Fruit fly (Drosophila melanogaster) whole organism, embryonic: ENCODE data around the gene Drsl5.

Source experiments
- CG10979 ChIP-seq: fragments of 200-800 bp; sonication (Bioruptor generic); optimal IDR thresholded peaks from 2 replicates; lab custom pipeline; 2018; ENCODE audit warnings: missing biosample characterization, mild to moderate bottlenecking, missing genetic modification characterization, moderate library complexity
- CG12391 ChIP-seq: fragments of 200-800 bp; sonication (Bioruptor generic); optimal IDR thresholded peaks from 3 replicates; lab custom pipeline; 2018; ENCODE audit warnings: missing biosample characterization, mild to moderate bottlenecking, missing genetic modification characterization, moderate library complexity
- CG14860 ChIP-seq: fragments of 200-800 bp; sonication (Bioruptor generic); IDR thresholded peaks from 3 replicates; pipeline ENCODE4 v1.3.6; 2022; ENCODE audit warnings: missing biosample characterization, missing genetic modification characterization; ENCODE audit not compliant: partially characterized antibody
- CG15073 ChIP-seq: fragments of 200-800 bp; sonication (Bioruptor generic); optimal IDR thresholded peaks from 2 replicates; lab custom pipeline; 2016; ENCODE audit warnings: missing biosample characterization, missing genetic modification characterization
- CG1529 ChIP-seq: fragments of 200-800 bp; sonication (Bioruptor generic); optimal IDR thresholded peaks from 3 replicates; lab custom pipeline; 2018; ENCODE audit warnings: missing biosample characterization, missing genetic modification characterization
- CG17328 ChIP-seq: fragments of 200-800 bp; sonication (Bioruptor generic); IDR thresholded peaks from 2 replicates; pipeline ENCODE4 v1.3.6; 2022; ENCODE audit warnings: missing biosample characterization, missing genetic modification characterization
- CG17829 ChIP-seq: fragments of 200-800 bp; optimal IDR thresholded peaks from 2 replicates; lab custom pipeline; 2019; ENCODE audit warnings: missing biosample characterization, mild to moderate bottlenecking, missing genetic modification characterization, moderate library complexity
- CG31388 ChIP-seq: fragments of 200-800 bp; sonication (Bioruptor generic); optimal IDR thresholded peaks from 2 replicates; lab custom pipeline; 2016; ENCODE audit warnings: missing biosample characterization, missing genetic modification characterization
- CG4424 ChIP-seq: fragments of 200-800 bp; sonication (Bioruptor generic); optimal IDR thresholded peaks from 3 replicates; lab custom pipeline; 2016; ENCODE audit warnings: missing biosample characterization, missing genetic modification characterization
- CG6683 ChIP-seq: fragments of 200-800 bp; sonication (Bioruptor generic); optimal IDR thresholded peaks from 2 replicates; lab custom pipeline; 2017; ENCODE audit warnings: missing biosample characterization, mild to moderate bottlenecking, missing genetic modification characterization, missing genetic modification reagents
- CG6791 ChIP-seq: fragments of 200-800 bp; sonication (Bioruptor generic); IDR thresholded peaks from 3 replicates; pipeline ENCODE4 v1.3.6; 2022; ENCODE audit warnings: missing biosample characterization, missing genetic modification characterization; ENCODE audit not compliant: partially characterized antibody
- CG9797 ChIP-seq: fragments of 200-800 bp; sonication (Bioruptor generic); optimal IDR thresholded peaks from 3 replicates; lab custom pipeline; 2018; ENCODE audit warnings: missing biosample characterization, mild to moderate bottlenecking, missing genetic modification characterization
- CG9817 ChIP-seq: fragments of 200-800 bp; sonication (Bioruptor generic); optimal IDR thresholded peaks from 2 replicates; lab custom pipeline; 2018; ENCODE audit warnings: missing biosample characterization, mild to moderate bottlenecking, missing genetic modification characterization, moderate library complexity
- CG9932 ChIP-seq: fragments of 200-800 bp; sonication (Bioruptor generic); IDR thresholded peaks from 2 replicates; pipeline ENCODE4 v1.3.6; 2022; ENCODE audit warnings: missing biosample characterization, missing genetic modification characterization
- CTCF ChIP-seq: fragments of 200-800 bp; sonication (Bioruptor generic); optimal IDR thresholded peaks from 2 replicates; lab custom pipeline; 2017; ENCODE audit warnings: missing biosample characterization, mild to moderate bottlenecking, missing genetic modification characterization, moderate library complexity
- D19A ChIP-seq: fragments of 200-800 bp; optimal IDR thresholded peaks from 3 replicates; lab custom pipeline; 2019; ENCODE audit warnings: missing biosample characterization, mild to moderate bottlenecking, missing genetic modification characterization, moderate library complexity
- Dek ChIP-seq: fragments of 200-800 bp; sonication (Bioruptor generic); optimal IDR thresholded peaks from 3 replicates; lab custom pipeline; 2019; ENCODE audit warnings: missing biosample characterization, mild to moderate bottlenecking, missing genetic modification characterization, moderate library complexity
- Dp ChIP-seq: fragments of 200-800 bp; sonication (Bioruptor generic); optimal IDR thresholded peaks from 2 replicates; lab custom pipeline; 2018; ENCODE audit warnings: missing biosample characterization, mild to moderate bottlenecking, missing genetic modification characterization, moderate library complexity
- Drgx ChIP-seq: fragments of 200-800 bp; sonication (Bioruptor generic); IDR thresholded peaks from 2 replicates; pipeline ENCODE4 v1.3.6; 2022; ENCODE audit warnings: missing biosample characterization, missing genetic modification characterization
- Elba2 ChIP-seq: fragments of 200-800 bp; sonication (Bioruptor generic); optimal IDR thresholded peaks from 3 replicates; lab custom pipeline; 2016; ENCODE audit warnings: missing biosample characterization, missing genetic modification characterization
- HLH54F ChIP-seq: fragments of 200-800 bp; sonication (Bioruptor generic); optimal IDR thresholded peaks from 3 replicates; lab custom pipeline; 2016; ENCODE audit warnings: missing biosample characterization, missing genetic modification characterization
- NC2α ChIP-seq: fragments of 200-800 bp; sonication (Bioruptor generic); optimal IDR thresholded peaks from 2 replicates; lab custom pipeline; 2016; ENCODE audit warnings: missing biosample characterization, missing genetic modification characterization
- NK7.1 ChIP-seq: fragments of 200-800 bp; sonication (Bioruptor generic); optimal IDR thresholded peaks from 3 replicates; lab custom pipeline; 2016; ENCODE audit warnings: missing biosample characterization, missing genetic modification characterization
- NfI ChIP-seq: fragments of 200-800 bp; sonication (Bioruptor generic); optimal IDR thresholded peaks from 3 replicates; lab custom pipeline; 2018; ENCODE audit warnings: missing biosample characterization, mild to moderate bottlenecking, missing genetic modification characterization, moderate library complexity
- Oaz ChIP-seq: fragments of 200-800 bp; sonication (Bioruptor generic); IDR thresholded peaks from 2 replicates; pipeline ENCODE4 v1.3.6; 2022; ENCODE audit warnings: missing biosample characterization, missing genetic modification characterization
- Sin3A ChIP-seq: fragments of >200 bp; optimal IDR thresholded peaks from 2 replicates; lab custom pipeline; 2018
- Taf1 ChIP-seq: fragments of 200-800 bp; sonication (Bioruptor generic); IDR thresholded peaks from 2 replicates; pipeline ENCODE4 v1.3.6; 2022; ENCODE audit warnings: missing biosample characterization, missing genetic modification characterization
- Vsx1 ChIP-seq: fragments of 200-800 bp; sonication (Bioruptor generic); optimal IDR thresholded peaks from 2 replicates; lab custom pipeline; 2017; ENCODE audit warnings: missing biosample characterization, mild to moderate bottlenecking, missing genetic modification characterization, missing genetic modification reagents
- Xbp1 ChIP-seq: fragments of 200-800 bp; sonication (Bioruptor generic); optimal IDR thresholded peaks from 3 replicates; lab custom pipeline; 2016; ENCODE audit warnings: missing biosample characterization, mild to moderate bottlenecking, missing genetic modification characterization
- YL-1 ChIP-seq: fragments of 200-800 bp; sonication (Bioruptor generic); optimal IDR thresholded peaks from 3 replicates; lab custom pipeline; 2017; ENCODE audit warnings: missing biosample characterization, mild to moderate bottlenecking, missing genetic modification characterization
- ab ChIP-seq: fragments of 200-800 bp; sonication (Bioruptor generic); optimal IDR thresholded peaks from 2 replicates; lab custom pipeline; 2016; ENCODE audit warnings: missing biosample characterization, missing genetic modification characterization
- al ChIP-seq: fragments of 200-800 bp; sonication (Bioruptor generic); IDR thresholded peaks from 2 replicates; pipeline ENCODE4 v1.3.6; 2022; ENCODE audit warnings: missing biosample characterization, missing genetic modification characterization
- aop ChIP-seq: fragments of 200-800 bp; sonication (Bioruptor generic); IDR thresholded peaks from 2 replicates; pipeline ENCODE4 v1.3.6; 2022; ENCODE audit warnings: missing biosample characterization, missing genetic modification characterization
- chif ChIP-seq, 2 experiments: fragments of 200-800 bp; sonication (Bioruptor generic); optimal IDR thresholded peaks; 3 replicates each; lab custom pipeline; 2016; ENCODE audit warnings: missing biosample characterization in 2 of 2, missing genetic modification characterization in 2 of 2
- crc ChIP-seq: fragments of 200-800 bp; sonication (Bioruptor generic); optimal IDR thresholded peaks from 2 replicates; lab custom pipeline; 2016; ENCODE audit warnings: missing biosample characterization, missing genetic modification characterization
- dm ChIP-seq: fragments of 200-800 bp; sonication (Bioruptor generic); optimal IDR thresholded peaks from 3 replicates; lab custom pipeline; 2016; ENCODE audit warnings: missing biosample characterization, missing genetic modification characterization
- ems ChIP-seq: fragments of 200-800 bp; sonication (Bioruptor generic); optimal IDR thresholded peaks from 3 replicates; lab custom pipeline; 2016; ENCODE audit warnings: missing biosample characterization, missing genetic modification characterization
- ftz-f1 ChIP-seq: fragments of 200-800 bp; sonication (Bioruptor generic); optimal IDR thresholded peaks from 2 replicates; lab custom pipeline; 2016; ENCODE audit warnings: missing biosample characterization, missing genetic modification characterization
- gem ChIP-seq: fragments of 200-800 bp; sonication (Bioruptor generic); optimal IDR thresholded peaks from 2 replicates; lab custom pipeline; 2019; ENCODE audit warnings: missing biosample characterization, mild to moderate bottlenecking, missing genetic modification characterization, moderate library complexity
- gro ChIP-seq: fragments of 200-800 bp; sonication (Bioruptor generic); optimal IDR thresholded peaks from 2 replicates; lab custom pipeline; 2016; ENCODE audit warnings: missing biosample characterization, missing genetic modification characterization
- gt ChIP-seq: fragments of 200-800 bp; sonication (Bioruptor generic); IDR thresholded peaks from 2 replicates; pipeline ENCODE4 v1.3.6; 2022; ENCODE audit warnings: missing biosample characterization, missing genetic modification characterization
- jing ChIP-seq: fragments of 200-800 bp; sonication (Bioruptor generic); optimal IDR thresholded peaks from 2 replicates; lab custom pipeline; 2018; ENCODE audit warnings: missing biosample characterization, mild to moderate bottlenecking, missing genetic modification characterization
- odd ChIP-seq: fragments of 200-800 bp; sonication (Bioruptor generic); optimal IDR thresholded peaks from 2 replicates; lab custom pipeline; 2017; ENCODE audit warnings: missing biosample characterization, mild to moderate bottlenecking, missing genetic modification characterization
- prd ChIP-seq, 3 experiments: fragments of >200 bp in 2 of 3; fragments of 200-800 bp in 1 of 3; sonication (Bioruptor generic) in 1 of 3; optimal IDR thresholded peaks in 2 of 3; IDR thresholded peaks in 1 of 3; 2 replicates in 2 of 3; 3 replicates in 1 of 3; pipeline versions ENCODE4 v1.3.6 to Lab custom; 2017 to 2022; ENCODE audit warnings: missing biosample characterization in 1 of 3, missing genetic modification characterization in 1 of 3
- psq ChIP-seq: fragments of 200-800 bp; sonication (Bioruptor generic); optimal IDR thresholded peaks from 2 replicates; lab custom pipeline; 2017; ENCODE audit warnings: missing biosample characterization, missing genetic modification characterization
- pum ChIP-seq: fragments of 200-800 bp; sonication (Bioruptor generic); optimal IDR thresholded peaks from 2 replicates; lab custom pipeline; 2016; ENCODE audit warnings: missing biosample characterization, missing genetic modification characterization
- sens-2 ChIP-seq: fragments of 200-800 bp; sonication (Bioruptor generic); IDR thresholded peaks from 2 replicates; pipeline ENCODE4 v1.3.6; 2022; ENCODE audit warnings: missing biosample characterization, missing genetic modification characterization
- sqz ChIP-seq: fragments of 200-800 bp; sonication (Bioruptor generic); optimal IDR thresholded peaks from 3 replicates; lab custom pipeline; 2018; ENCODE audit warnings: missing biosample characterization, mild to moderate bottlenecking, missing genetic modification characterization
- unpg ChIP-seq: fragments of 200-800 bp; sonication (Bioruptor generic); optimal IDR thresholded peaks from 3 replicates; lab custom pipeline; 2018; ENCODE audit warnings: missing biosample characterization, mild to moderate bottlenecking, missing genetic modification characterization, moderate library complexity
- wor ChIP-seq: fragments of 200-800 bp; sonication (Bioruptor generic); IDR thresholded peaks from 2 replicates; pipeline ENCODE4 v1.3.6; 2022; ENCODE audit warnings: missing biosample characterization, missing genetic modification characterization
- zen2 ChIP-seq: fragments of 200-800 bp; sonication (Bioruptor generic); IDR thresholded peaks from 3 replicates; pipeline ENCODE4 v1.3.6; 2022; ENCODE audit warnings: missing biosample characterization, missing genetic modification characterization; ENCODE audit not compliant: partially characterized antibody

Gene Drsl5

DNA sequence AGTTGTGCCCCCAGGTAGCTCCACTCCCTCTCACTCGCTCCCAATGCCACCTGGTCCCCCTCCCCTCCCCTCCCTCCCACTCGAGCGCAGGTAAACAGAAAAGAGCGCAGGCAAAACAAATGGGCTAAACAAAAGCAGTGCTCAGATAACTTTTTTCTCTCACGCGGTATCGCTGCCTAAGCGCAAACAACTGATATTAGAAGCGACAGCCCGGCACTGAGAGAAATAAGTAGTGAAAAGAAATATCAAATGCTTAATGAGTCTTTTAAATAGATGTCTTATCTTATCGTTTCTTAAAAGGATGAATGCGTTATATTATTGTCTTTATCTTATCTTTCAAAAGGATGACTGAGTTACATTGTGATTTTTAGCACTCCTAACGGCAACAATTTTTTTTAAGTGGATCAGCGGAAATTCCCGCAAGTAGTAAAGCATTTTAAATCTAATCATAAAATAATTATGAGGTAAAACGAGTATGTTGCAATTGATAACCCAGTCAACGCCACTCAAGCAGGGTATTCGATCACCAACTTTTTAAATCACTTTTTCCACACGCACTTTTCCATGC, 15.3 kb upstream of the Drsl5 start (continued):
- TF ChIP-seq aop (GFP tag; lab: Robert Waterston, UW) (peak; percentile 55; the same call in 1 of the 2 replicates), Xbp1 (GFP tag; lab: Kevin White, UChicago) (peak; percentile 93), crc (GFP tag; lab: Kevin White, UChicago) (peak; percentile 88), Drgx (GFP tag; lab: Robert Waterston, UW) (peak; percentile 73), gem (tag; lab: Kevin White, UChicago) (peak; percentile 96), Oaz (GFP tag; lab: Robert Waterston, UW) (peak; percentile 90), dm (GFP tag; lab: Kevin White, UChicago) (peak; percentile 75), pum (GFP tag; lab: Kevin White, UChicago) (peak; percentile 84), gt (GFP tag; lab: Robert Waterston, UW) (peak; percentile 41; the same call in 1 of the 2 replicates), CG4424 (GFP tag; lab: Kevin White, UChicago) (peak; percentile 92), wor (peak; percentile 89), ftz-f1 (GFP tag; lab: Kevin White, UChicago) (no peak), odd (GFP tag; lab: Kevin White, UChicago) (peak; percentile 91), jing (GFP tag; lab: Kevin White, UChicago) (peak; percentile 86), CG9932 (GFP tag; lab: Robert Waterston, UW) (peak; percentile 70), D19A (tag; lab: Kevin White, UChicago) (peak; percentile 93), sens-2 (GFP tag; lab: Robert Waterston, UW) (peak; percentile 90), zen2 (GFP tag; lab: Robert Waterston, UW) (no peak), CG10979 (tag; lab: Kevin White, UChicago) (peak; percentile 92), chif (GFP tag; optimal IDR thresholded peaks at IDR 0.05; lab: Kevin White, UChicago) (peak; percentile 89 to 90), CG1529 (GFP tag; lab: Kevin White, UChicago) (peak; percentile 89), Dek (tag; lab: Kevin White, UChicago) (peak; percentile 91), prd (optimal IDR thresholded peaks at IDR 0.05; lab: Kevin White, UChicago) (no peak), prd (GFP tag; IDR thresholded peaks at IDR 0.05; lab: Robert Waterston, UW) (peak; percentile 91), Taf1 (GFP tag; lab: Robert Waterston, UW) (peak; percentile 71), CG6791 (no peak; the same call in 2 of the 3 replicates), ab (peak; percentile 45), psq (GFP tag; lab: Kevin White, UChicago) (peak; percentile 60), CG15073 (GFP tag; lab: Kevin White, UChicago) (peak; percentile 66), NC2α (GFP tag; lab: Kevin White, UChicago) (peak; percentile 84), HLH54F (GFP tag; lab: Kevin White, UChicago) (peak; percentile 84), sqz (peak; percentile 89), YL-1 (GFP tag; lab: Kevin White, UChicago) (peak; percentile 55), unpg (peak; percentile 94), Dp (GFP tag; lab: Kevin White, UChicago) (no peak), NfI (GFP tag; lab: Kevin White, UChicago) (peak; percentile 89), CG6683 (GFP tag; lab: Kevin White, UChicago) (peak; percentile 83), CG14860 (GFP tag; lab: Robert Waterston, UW) (no peak), Sin3A (lab: Kevin White, UChicago) (no peak), CG9797 (GFP tag; lab: Kevin White, UChicago) (no peak), Elba2 (GFP tag; lab: Kevin White, UChicago) (no peak), CG12391 (tag; lab: Kevin White, UChicago) (peak; percentile 95), CG31388 (GFP tag; lab: Kevin White, UChicago) (peak; percentile 85), CG17829 (tag; lab: Kevin White, UChicago) (peak; percentile 92), CG17328 (GFP tag; lab: Robert Waterston, UW) (peak; percentile 89), al (GFP tag; lab: Robert Waterston, UW) (peak; percentile 79), gro (GFP tag; lab: Kevin White, UChicago) (peak; percentile 85), Vsx1 (GFP tag; lab: Kevin White, UChicago) (peak; percentile 72), CG9817 (tag; lab: Kevin White, UChicago) (peak; percentile 84), ems (GFP tag; lab: Kevin White, UChicago) (peak; percentile 88), CTCF (GFP tag; lab: Kevin White, UChicago) (peak; percentile 60), NK7.1 (GFP tag; lab: Kevin White, UChicago) (peak; percentile 90)
